Fruit fly (Drosophila melanogaster): ENCODE data around the gene CG31253.

Gene CG31253

dm6 chr3R:27948421-27948906, 11.9 kb downstream of the CG31253 start, which contains the start of gene Gp93 (continued):
- TF ChIP-seq CG1233 (GFP tag; optimal IDR thresholded peaks at IDR 0.05) (no peak), amos (GFP tag; IDR thresholded peaks at IDR 0.05; ENCODE audit: partially characterized antibody) (peak; percentile 55; the same call in 1 of the 2 replicates), pnt (GFP tag; optimal IDR thresholded peaks at IDR 0.05) (no peak), Gsc (GFP tag; IDR thresholded peaks at IDR 0.05) (no peak), Awh (GFP tag; IDR thresholded peaks at IDR 0.05) (0 out of 2 replicates have a peak, but pooled peaks have one; percentile 32), CG6654 (GFP tag; optimal IDR thresholded peaks at IDR 0.05) (no peak), CG11085 (GFP tag; IDR thresholded peaks at IDR 0.05) (peak; percentile 56), zfh1 (GFP tag; IDR thresholded peaks at IDR 0.05) (peak; percentile 74; the same call in 2 of the 3 replicates), toy (GFP tag; IDR thresholded peaks at IDR 0.05) (no peak), CG12071 (GFP tag; optimal IDR thresholded peaks at IDR 0.05) (no peak), CG4424 (GFP tag; optimal IDR thresholded peaks at IDR 0.05) (peak; percentile 50), NFAT (GFP tag; IDR thresholded peaks at IDR 0.05) (peak; percentile 61), CG7786 (GFP tag; optimal IDR thresholded peaks at IDR 0.05) (no peak), seq (GFP tag; IDR thresholded peaks at IDR 0.05) (peak; percentile 37; the same call in 1 of the 2 replicates), Ptx1 (GFP tag; IDR thresholded peaks at IDR 0.05) (peak; percentile 73; the same call in 1 of the 2 replicates), CG10654 (GFP tag; optimal IDR thresholded peaks at IDR 0.05) (no peak), CG18262 (tag; optimal IDR thresholded peaks at IDR 0.05) (peak; percentile 72), exex (tag; optimal IDR thresholded peaks at IDR 0.05) (peak; percentile 50), Ssrp (tag; optimal IDR thresholded peaks at IDR 0.05) (peak; percentile 65), mld (GFP tag; IDR thresholded peaks at IDR 0.05; ENCODE audit: partially characterized antibody) (no peak), dimm (GFP tag; IDR thresholded peaks at IDR 0.05) (peak; percentile 16; the same call in 1 of the 2 replicates), Ets97D (GFP tag; optimal IDR thresholded peaks at IDR 0.05) (peak; percentile 21), lilli (GFP tag; optimal IDR thresholded peaks at IDR 0.05) (peak; percentile 66), CG7372 (GFP tag; IDR thresholded peaks at IDR 0.05) (peak; percentile 40; the same call in 1 of the 2 replicates), CG2712 (tag; optimal IDR thresholded peaks at IDR 0.05) (peak; percentile 74), Hr51 (GFP tag; optimal IDR thresholded peaks at IDR 0.05) (peak; percentile 15 to 66), CG34376 (GFP tag; optimal IDR thresholded peaks at IDR 0.05) (peak; percentile 70), cad (GFP tag; optimal IDR thresholded peaks at IDR 0.05) (no peak), E2f2 (GFP tag; IDR thresholded peaks at IDR 0.05) (peak; percentile 46), Camta (GFP tag; optimal IDR thresholded peaks at IDR 0.05) (peak; percentile 21), CG10431 (GFP tag; optimal IDR thresholded peaks at IDR 0.05) (no peak), CG2116 (GFP tag; optimal IDR thresholded peaks at IDR 0.05) (peak; percentile 54), CG12769 (tag; optimal IDR thresholded peaks at IDR 0.05) (no peak), eve (GFP tag; optimal IDR thresholded peaks at IDR 0.05) (no peak), CG13624 (GFP tag; optimal IDR thresholded peaks at IDR 0.05) (no peak), Dad (GFP tag; optimal IDR thresholded peaks at IDR 0.05) (no peak), hkb (optimal IDR thresholded peaks at IDR 0.05) (no peak), hkb (GFP tag; IDR thresholded peaks at IDR 0.05) (no peak), CG2129 (GFP tag; IDR thresholded peaks at IDR 0.05; ENCODE audit: partially characterized antibody) (no peak), Hmr (GFP tag; optimal IDR thresholded peaks at IDR 0.05) (no peak), sens (GFP tag) (no peak), B-H1 (GFP tag; IDR thresholded peaks at IDR 0.05) (peak; percentile 49), ac (GFP tag; optimal IDR thresholded peaks at IDR 0.05) (no peak), HLHmδ (GFP tag; optimal IDR thresholded peaks at IDR 0.05) (peak; percentile 46), CG15696 (tag; optimal IDR thresholded peaks at IDR 0.05) (peak; percentile 36), z (GFP tag; IDR thresholded peaks at IDR 0.05) (no peak), Scr (GFP tag; IDR thresholded peaks at IDR 0.05; ENCODE audit: partially characterized antibody) (peak; percentile 30; the same call in 1 of the 2 replicates), Lpt (GFP tag; optimal IDR thresholded peaks at IDR 0.05) (no peak), nerfin-1 (tag; optimal IDR thresholded peaks at IDR 0.05) (no peak), slbo (GFP tag; IDR thresholded peaks at IDR 0.05) (peak; percentile 86), tio (GFP tag; optimal IDR thresholded peaks at IDR 0.05) (no peak)
